Worm (Caenorhabditis elegans) whole organism, L1 larva: Measurements from ENCODE around the gene str-158.

Experiments used
- nhr-28 ChIP-seq: fragments of 150-350 bp; optimal IDR thresholded peaks from 2 replicates; lab custom pipeline; 2014; ENCODE audit warnings: missing biosample characterization, missing genetic modification characterization
- unc-62 ChIP-seq: fragments of 150-350 bp; optimal IDR thresholded peaks from 2 replicates; lab custom pipeline; 2014; ENCODE audit warnings: missing biosample characterization, missing genetic modification reagents, missing genetic modification characterization

ce11 chrIV:4913090-4913489 is 4.8 kb upstream of the str-158 start, which contains the start of gene str-156:
- TF ChIP-seq unc-62 (GFP tag; lab: Kevin White, UChicago), result no peak
- TF ChIP-seq nhr-28 (tag; lab: Kevin White, UChicago), result no peak
